Fruit fly (Drosophila melanogaster) whole organism, pupa: ENCODE data around the gene Coq4.
A peak's percentile ranks its signal among the peaks of the same experiment; 100 is the strongest.

Experiments
- CG10348 ChIP-seq: fragments of 200-800 bp; sonication (Bioruptor generic); IDR thresholded peaks from 2 replicates; pipeline ENCODE4 v1.3.6; 2022; ENCODE audit warnings: missing biosample characterization, missing genetic modification characterization
- CG12605 ChIP-seq: fragments of 200-800 bp; sonication (Bioruptor generic); IDR thresholded peaks from 2 replicates; pipeline ENCODE4 v1.3.6; 2022; ENCODE audit warnings: missing biosample characterization, missing genetic modification characterization
- CG13204 ChIP-seq: fragments of 200-800 bp; sonication (Bioruptor generic); optimal IDR thresholded peaks from 2 replicates; lab custom pipeline; 2018; ENCODE audit warnings: missing biosample characterization, mild to moderate bottlenecking, missing genetic modification characterization, moderate library complexity
- CG14655 ChIP-seq: fragments of 200-800 bp; sonication (Bioruptor generic); optimal IDR thresholded peaks from 3 replicates; lab custom pipeline; 2017; ENCODE audit warnings: mild to moderate bottlenecking, missing biosample characterization, missing genetic modification reagents, missing genetic modification characterization
- CG15710 ChIP-seq: fragments of 200-800 bp; sonication (Bioruptor generic); optimal IDR thresholded peaks from 2 replicates; lab custom pipeline; 2018; ENCODE audit warnings: missing biosample characterization, mild to moderate bottlenecking, missing genetic modification characterization, moderate library complexity
- CG17806 ChIP-seq: fragments of 200-800 bp; sonication (Bioruptor generic); optimal IDR thresholded peaks from 2 replicates; lab custom pipeline; 2018; ENCODE audit warnings: missing biosample characterization, mild to moderate bottlenecking, missing genetic modification characterization, moderate library complexity
- CG32121 ChIP-seq: fragments of 200-800 bp; sonication (Bioruptor generic); IDR thresholded peaks from 2 replicates; pipeline ENCODE4 v1.3.6; 2022; ENCODE audit warnings: missing biosample characterization, missing genetic modification characterization
- CG34367 ChIP-seq: fragments of 200-800 bp; sonication (Bioruptor generic); optimal IDR thresholded peaks from 2 replicates; lab custom pipeline; 2018; ENCODE audit warnings: missing biosample characterization, mild to moderate bottlenecking, missing genetic modification characterization
- CG4496 ChIP-seq: fragments of 200-800 bp; sonication (Bioruptor generic); IDR thresholded peaks from 3 replicates; pipeline ENCODE4 v1.3.6; 2022; ENCODE audit warnings: missing biosample characterization, missing genetic modification characterization
- CG8159 ChIP-seq: fragments of 200-800 bp; sonication (Bioruptor generic); optimal IDR thresholded peaks from 3 replicates; lab custom pipeline; 2018; ENCODE audit warnings: missing biosample characterization, mild to moderate bottlenecking, missing genetic modification characterization, moderate library complexity
- CG8301 ChIP-seq: fragments of 200-800 bp; sonication (Bioruptor generic); optimal IDR thresholded peaks from 2 replicates; lab custom pipeline; 2018; ENCODE audit warnings: missing biosample characterization, mild to moderate bottlenecking, missing genetic modification characterization
- CG9948 ChIP-seq: fragments of 200-800 bp; sonication (Bioruptor generic); optimal IDR thresholded peaks from 2 replicates; lab custom pipeline; 2018; ENCODE audit warnings: missing biosample characterization, mild to moderate bottlenecking, missing genetic modification characterization, moderate library complexity
- D1 ChIP-seq: fragments of 200-800 bp; sonication (Bioruptor generic); optimal IDR thresholded peaks from 2 replicates; lab custom pipeline; 2018; ENCODE audit warnings: missing biosample characterization, mild to moderate bottlenecking, missing genetic modification characterization, moderate library complexity
- EcR ChIP-seq: fragments of 200-800 bp; sonication (Bioruptor generic); optimal IDR thresholded peaks from 3 replicates; lab custom pipeline; 2019; ENCODE audit warnings: missing biosample characterization, missing genetic modification characterization, mild to moderate bottlenecking, moderate library complexity, missing genetic modification reagents
- Ets98B ChIP-seq: fragments of 200-800 bp; sonication (Bioruptor generic); IDR thresholded peaks from 2 replicates; pipeline ENCODE4 v1.3.6; 2022; ENCODE audit warnings: missing biosample characterization, missing genetic modification characterization
- Pif1A ChIP-seq: fragments of 200-800 bp; sonication (Bioruptor generic); optimal IDR thresholded peaks from 3 replicates; lab custom pipeline; 2016; ENCODE audit warnings: missing biosample characterization, missing genetic modification characterization
- Pif1B ChIP-seq: fragments of 200-800 bp; sonication (Bioruptor generic); optimal IDR thresholded peaks from 3 replicates; lab custom pipeline; 2016; ENCODE audit warnings: missing biosample characterization, missing genetic modification characterization
- Snoo ChIP-seq: fragments of 200-800 bp; sonication (Bioruptor generic); optimal IDR thresholded peaks from 3 replicates; lab custom pipeline; 2017; ENCODE audit warnings: missing biosample characterization, mild to moderate bottlenecking, missing genetic modification characterization, inconsistent platforms
- fd96Ca ChIP-seq: fragments of 200-800 bp; sonication (Bioruptor generic); IDR thresholded peaks from 3 replicates; pipeline ENCODE4 v1.3.6; 2022; ENCODE audit warnings: missing biosample characterization, missing genetic modification characterization
- gl ChIP-seq: fragments of 200-800 bp; sonication (Bioruptor generic); optimal IDR thresholded peaks from 2 replicates; lab custom pipeline; 2018; ENCODE audit warnings: missing biosample characterization, mild to moderate bottlenecking, missing genetic modification characterization
- rn ChIP-seq: fragments of 200-800 bp; sonication (Bioruptor generic); IDR thresholded peaks from 2 replicates; pipeline ENCODE4 v1.3.6; 2022; ENCODE audit warnings: missing biosample characterization, missing genetic modification characterization

Coq4 gene

dm6 chr3L:17415967-17416749 lies 17.3 kb downstream of the Coq4 start:
- TF ChIP-seq CG12605 (no peak), CG8159 (peak; percentile 93), CG14655 (peak; percentile 57), CG13204 (GFP tag; lab: Kevin White, UChicago) (peak; percentile 43), CG34367 (tag; lab: Kevin White, UChicago) (peak; percentile 84), Snoo (peak; percentile 29), CG8301 (tag; lab: Kevin White, UChicago) (peak; percentile 50), CG10348 (no peak), CG32121 (GFP tag; lab: Robert Waterston, UW) (no peak), D1 (tag; lab: Kevin White, UChicago) (peak; percentile 76), fd96Ca (GFP tag; lab: Robert Waterston, UW) (no peak), Ets98B (GFP tag; lab: Robert Waterston, UW) (no peak), CG15710 (tag; lab: Kevin White, UChicago) (peak; percentile 89), CG9948 (peak; percentile 83), rn (no peak), gl (tag; lab: Kevin White, UChicago) (peak; percentile 76), CG17806 (tag; lab: Kevin White, UChicago) (peak; percentile 82), EcR (GFP tag; lab: Kevin White, UChicago) (peak; percentile 46), Pif1A (GFP tag; lab: Kevin White, UChicago) (peak; percentile 79), CG4496 (peak; percentile 10; the same call in 1 of the 3 replicates), Pif1B (peak; percentile 78)

- TF ChIP-seq CG13204 (GFP tag; lab: Kevin White, UChicago) (no peak), Ets98B (GFP tag; lab: Robert Waterston, UW) (no peak), CG10348 (no peak), CG4496 (no peak), CG34367 (tag; lab: Kevin White, UChicago) (no peak), Pif1B (no peak), gl (tag; lab: Kevin White, UChicago) (no peak), fd96Ca (GFP tag; lab: Robert Waterston, UW) (no peak), CG17806 (tag; lab: Kevin White, UChicago) (no peak), CG8159 (no peak), CG9948 (no peak)
These were observed 21.3 kb downstream of the Coq4 start for dm6 chr3L:17412146-17412545.

dm6 chr3L:17411273-17411672 lies 22.1 kb downstream of the Coq4 start:
- TF ChIP-seq CG14655 (no peak), CG8159 (no peak), fd96Ca (GFP tag; lab: Robert Waterston, UW) (no peak), Pif1B (no peak), Pif1A (GFP tag; lab: Kevin White, UChicago) (no peak), CG17806 (tag; lab: Kevin White, UChicago) (no peak), D1 (tag; lab: Kevin White, UChicago) (no peak), CG9948 (no peak), EcR (GFP tag; lab: Kevin White, UChicago) (no peak), rn (no peak), CG13204 (GFP tag; lab: Kevin White, UChicago) (no peak), Snoo (no peak), CG8301 (tag; lab: Kevin White, UChicago) (no peak), CG4496 (no peak), CG34367 (tag; lab: Kevin White, UChicago) (no peak), Ets98B (GFP tag; lab: Robert Waterston, UW) (no peak), gl (tag; lab: Kevin White, UChicago) (no peak), CG10348 (no peak), CG15710 (tag; lab: Kevin White, UChicago) (no peak), CG12605 (no peak)

dm6 chr3L:17407480-17408093 lies 25.8 kb downstream of the Coq4 start:
- TF ChIP-seq CG12605: no peak
- TF ChIP-seq CG8301 (tag; lab: Kevin White, UChicago): no peak
- no peak for TF ChIP-seq CG8159
- no peak for TF ChIP-seq Pif1B
- TF ChIP-seq CG17806 (tag; lab: Kevin White, UChicago): no peak
- TF ChIP-seq CG14655: no peak
- TF ChIP-seq CG9948: no peak
- no peak for TF ChIP-seq fd96Ca (GFP tag; lab: Robert Waterston, UW)
- TF ChIP-seq CG4496: no peak
- TF ChIP-seq Snoo: no peak
- TF ChIP-seq, all 21 proteins: peak for 0

DNA sequence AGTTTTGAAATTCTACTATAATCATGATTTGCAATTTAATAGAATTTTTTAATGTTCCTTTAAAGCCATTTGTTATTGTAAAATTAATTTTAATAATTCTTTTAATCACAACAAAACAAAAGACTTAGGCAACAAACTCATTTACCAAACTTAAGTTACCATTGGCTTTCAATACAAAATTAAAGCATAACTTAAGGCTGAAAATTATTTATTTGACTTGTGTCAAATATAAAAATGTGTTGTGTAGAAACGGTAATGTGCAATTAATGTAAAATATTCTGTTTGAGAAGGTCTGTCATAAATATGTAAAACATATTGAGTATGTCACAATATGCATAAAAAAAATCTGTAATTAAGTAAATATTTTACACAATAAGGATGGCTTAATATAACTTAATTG lies 26.3 kb downstream of the Coq4 start:
- TF ChIP-seq CG8159 (no peak), D1 (tag; lab: Kevin White, UChicago) (peak; percentile 77)

dm6 chr3L:17404646-17405045 lies 28.8 kb downstream of the Coq4 start:
- no peak for TF ChIP-seq D1 (tag; lab: Kevin White, UChicago)
- no peak for TF ChIP-seq CG9948
- no peak for TF ChIP-seq rn
- TF ChIP-seq CG15710 (tag; lab: Kevin White, UChicago): no peak
- peak; percentile 76 for TF ChIP-seq CG14655
- no peak for TF ChIP-seq Ets98B (GFP tag; lab: Robert Waterston, UW)
- TF ChIP-seq Pif1A (GFP tag; lab: Kevin White, UChicago): peak; percentile 11
- no peak for TF ChIP-seq CG34367 (tag; lab: Kevin White, UChicago)
- TF ChIP-seq CG8159: no peak
- TF ChIP-seq Snoo: no peak
- TF ChIP-seq CG17806 (tag; lab: Kevin White, UChicago): no peak
- peak; percentile 83 for TF ChIP-seq CG4496
- no peak for TF ChIP-seq CG12605
- TF ChIP-seq CG10348: no peak
- peak; percentile 68 for TF ChIP-seq CG8301 (tag; lab: Kevin White, UChicago)
- TF ChIP-seq EcR (GFP tag; lab: Kevin White, UChicago): no peak
- TF ChIP-seq gl (tag; lab: Kevin White, UChicago): no peak
- peak; percentile 3 for TF ChIP-seq Pif1B
- TF ChIP-seq, all 21 proteins: peak for 5
